Fruit fly (Drosophila melanogaster): ENCODE measurements around the gene RpL34a.

The RpL34a gene

DNA sequence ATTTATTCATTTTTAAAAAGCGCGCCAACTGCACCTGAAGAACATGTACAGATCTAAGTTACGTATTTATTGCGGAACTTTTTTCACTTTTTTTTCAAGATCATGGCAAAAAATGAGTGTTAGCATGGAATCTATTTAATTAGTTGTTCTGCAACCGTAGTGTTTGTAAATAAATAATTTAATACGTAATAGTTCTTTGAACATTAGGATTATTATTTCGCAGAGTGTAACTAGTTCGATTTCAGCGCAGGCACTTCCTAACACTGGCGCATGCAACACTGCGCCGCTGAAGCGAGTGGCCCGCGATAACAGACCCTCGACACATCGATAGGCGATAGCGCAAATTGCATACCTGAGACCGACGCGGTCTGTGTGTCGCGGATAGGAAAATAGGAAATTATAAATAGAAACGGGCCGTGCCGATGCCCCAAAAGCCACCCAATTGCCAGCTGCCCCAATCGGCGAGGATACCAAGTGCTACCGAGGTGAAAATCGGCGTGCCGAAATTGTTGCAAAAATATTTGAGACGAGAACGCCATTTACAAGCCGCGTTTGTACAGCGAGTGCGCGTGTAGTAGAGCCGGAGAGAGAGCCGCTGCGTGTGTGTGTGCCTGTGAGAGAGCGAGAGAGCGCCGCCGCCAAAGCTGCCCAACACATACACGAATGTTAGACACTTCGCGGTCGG lies 17.5 kb downstream of the RpL34a start, which contains the start of gene gro (continued):
- peak; percentile 59; the same call in 1 of the 3 replicates for TF ChIP-seq otp (GFP tag; IDR thresholded peaks at IDR 0.05)
- no peak for TF ChIP-seq fd64A (GFP tag; optimal IDR thresholded peaks at IDR 0.05)
- TF ChIP-seq Sry-β (GFP tag; optimal IDR thresholded peaks at IDR 0.05) = peak; percentile 11
- no peak for TF ChIP-seq Hr78 (GFP tag; optimal IDR thresholded peaks at IDR 0.05)
- TF ChIP-seq da (GFP tag; optimal IDR thresholded peaks at IDR 0.05) = peak; percentile 55
- peak; percentile 75 for TF ChIP-seq Antp (GFP tag; optimal IDR thresholded peaks at IDR 0.05)
- TF ChIP-seq Blimp-1 (GFP tag; optimal IDR thresholded peaks at IDR 0.05) = peak; percentile 55
- peak; percentile 76 for TF ChIP-seq CG18599 (GFP tag; optimal IDR thresholded peaks at IDR 0.05)
- peak; percentile 82 for TF ChIP-seq CG7987 (GFP tag; optimal IDR thresholded peaks at IDR 0.05)
- peak; percentile 43 for TF ChIP-seq CG30020 (tag; optimal IDR thresholded peaks at IDR 0.05)
- TF ChIP-seq CG10959 (GFP tag; IDR thresholded peaks at IDR 0.05) = peak; percentile 68
- peak; percentile 72 for TF ChIP-seq CG13775 (GFP tag; optimal IDR thresholded peaks at IDR 0.05)
- peak; percentile 69 for TF ChIP-seq Atf6 (GFP tag; IDR thresholded peaks at IDR 0.05)
- TF ChIP-seq CG7963 (GFP tag; IDR thresholded peaks at IDR 0.05; ENCODE audit: partially characterized antibody) = peak; percentile 82
- no peak for TF ChIP-seq nom (GFP tag; optimal IDR thresholded peaks at IDR 0.05)
- TF ChIP-seq CG30431 (GFP tag; optimal IDR thresholded peaks at IDR 0.05) = peak; percentile 54
- TF ChIP-seq Lim3 (GFP tag; IDR thresholded peaks at IDR 0.05) = no peak
- TF ChIP-seq CG12104 (GFP tag; optimal IDR thresholded peaks at IDR 0.05) = peak; percentile 71
- peak in 1 of 3 experiments; percentile 4 for TF ChIP-seq Stat92E (GFP tag; optimal IDR thresholded peaks at IDR 0.05)
- TF ChIP-seq HLH54F (GFP tag; optimal IDR thresholded peaks at IDR 0.05) = peak; percentile 74
- peak; percentile 57 for TF ChIP-seq sug (tag; optimal IDR thresholded peaks at IDR 0.05)
- 0 out of 2 replicates have a peak, but pooled peaks have one; percentile 20 for TF ChIP-seq crol (GFP tag; IDR thresholded peaks at IDR 0.05)
- peak; percentile 65 for TF ChIP-seq CG13424 (tag; optimal IDR thresholded peaks at IDR 0.05)
- peak; percentile 78 for TF ChIP-seq gem (tag; optimal IDR thresholded peaks at IDR 0.05)
- TF ChIP-seq onecut (GFP tag; IDR thresholded peaks at IDR 0.05) = peak; percentile 66
- TF ChIP-seq CG7357 (GFP tag; IDR thresholded peaks at IDR 0.05) = 0 out of 3 replicates have a peak, but pooled peaks have one; percentile 43
- peak; percentile 78 for TF ChIP-seq CG16813 (GFP tag; IDR thresholded peaks at IDR 0.05; ENCODE audit: partially characterized antibody)
- no peak for TF ChIP-seq wdn (GFP tag; IDR thresholded peaks at IDR 0.05)
- peak; percentile 27; the same call in 1 of the 2 replicates for TF ChIP-seq CG4404 (GFP tag; IDR thresholded peaks at IDR 0.05)
- TF ChIP-seq Max (GFP tag; optimal IDR thresholded peaks at IDR 0.05) = peak; percentile 74
- peak; percentile 19 for TF ChIP-seq CG6254 (GFP tag; optimal IDR thresholded peaks at IDR 0.05)
- peak; percentile 78 for TF ChIP-seq B-H2 (GFP tag; optimal IDR thresholded peaks at IDR 0.05)
- no peak for TF ChIP-seq sim (GFP tag; IDR thresholded peaks at IDR 0.05)
- peak; percentile 43 for TF ChIP-seq Atf-2 (GFP tag; optimal IDR thresholded peaks at IDR 0.05)
- peak; percentile 55 for TF ChIP-seq Ada2b (GFP tag; IDR thresholded peaks at IDR 0.05)
- TF ChIP-seq fru (optimal IDR thresholded peaks at IDR 0.05) = peak; percentile 7
- TF ChIP-seq CG15073 (GFP tag; optimal IDR thresholded peaks at IDR 0.05) = no peak
- TF ChIP-seq CG10565 (GFP tag; optimal IDR thresholded peaks at IDR 0.05) = no peak
- TF ChIP-seq crp (GFP tag; optimal IDR thresholded peaks at IDR 0.05) = peak in 1 of 2 experiments; percentile 18
- peak; percentile 51 for TF ChIP-seq CG9727 (GFP tag; optimal IDR thresholded peaks at IDR 0.05)
- TF ChIP-seq CG2199 (GFP tag; IDR thresholded peaks at IDR 0.05) = 0 out of 3 replicates have a peak, but pooled peaks have one; percentile 29
- TF ChIP-seq CG42726 (GFP tag; IDR thresholded peaks at IDR 0.05; ENCODE audit: partially characterized antibody) = peak; percentile 60
- TF ChIP-seq gcm (GFP tag; optimal IDR thresholded peaks at IDR 0.05) = no peak
- peak; percentile 95 for TF ChIP-seq sens (GFP tag)
- TF ChIP-seq z (GFP tag; IDR thresholded peaks at IDR 0.05) = no peak
- TF ChIP-seq nau (GFP tag; optimal IDR thresholded peaks at IDR 0.05) = no peak
- peak; percentile 26; the same call in 1 of the 2 replicates for TF ChIP-seq ara (GFP tag; IDR thresholded peaks at IDR 0.05)
- TF ChIP-seq PHDP (tag; optimal IDR thresholded peaks at IDR 0.05) = peak; percentile 21
